Fruit fly (Drosophila melanogaster): ENCODE measurements around the gene Tmf.

The Tmf gene

dm6 chrX:6820703-6821102 is 23.4 kb upstream of the Tmf start, which contains the start of the genes Nf-YC and xit (continued):
- TF ChIP-seq az2 (GFP tag; optimal IDR thresholded peaks at IDR 0.05) = no peak
- 0 out of 2 replicates have a peak, but pooled peaks have one; percentile 39 for TF ChIP-seq ato (GFP tag; IDR thresholded peaks at IDR 0.05; ENCODE audit: partially characterized antibody)
- no peak for TF ChIP-seq CG3281 (GFP tag; optimal IDR thresholded peaks at IDR 0.05)
- no peak for TF ChIP-seq mld (GFP tag; IDR thresholded peaks at IDR 0.05; ENCODE audit: partially characterized antibody)
- TF ChIP-seq Nf-YC (tag; optimal IDR thresholded peaks at IDR 0.05) = no peak
- TF ChIP-seq CG34224 (GFP tag; IDR thresholded peaks at IDR 0.05; ENCODE audit: partially characterized antibody) = peak; percentile 63; the same call in 2 of the 3 replicates
- TF ChIP-seq tio (GFP tag; optimal IDR thresholded peaks at IDR 0.05) = no peak
- no peak for TF ChIP-seq wek (GFP tag; optimal IDR thresholded peaks at IDR 0.05)
- TF ChIP-seq Lhr (GFP tag; optimal IDR thresholded peaks at IDR 0.05) = no peak
- TF ChIP-seq seq (GFP tag; IDR thresholded peaks at IDR 0.05) = no peak
- no peak for TF ChIP-seq CG17912 (GFP tag; optimal IDR thresholded peaks at IDR 0.05)
- TF ChIP-seq pan (optimal IDR thresholded peaks at IDR 0.05) = no peak
- TF ChIP-seq pan (GFP tag; optimal IDR thresholded peaks at IDR 0.05 in 1 of 2, IDR thresholded peaks at IDR 0.05 in 1 of 2) = no peak
- no peak for TF ChIP-seq CG6854 (GFP tag; optimal IDR thresholded peaks at IDR 0.05)
- peak; percentile 13 for TF ChIP-seq CG13424 (tag; optimal IDR thresholded peaks at IDR 0.05)
- TF ChIP-seq ttk (GFP tag; IDR thresholded peaks at IDR 0.05) = no peak
- no peak for TF ChIP-seq CG14965 (GFP tag; optimal IDR thresholded peaks at IDR 0.05; ENCODE audit: borderline replicate concordance)
- no peak for TF ChIP-seq CG10462 (GFP tag; optimal IDR thresholded peaks at IDR 0.05)
- no peak for TF ChIP-seq ewg (GFP tag; optimal IDR thresholded peaks at IDR 0.05)
- TF ChIP-seq disco-r (GFP tag; optimal IDR thresholded peaks at IDR 0.05) = no peak
- no peak for TF ChIP-seq CG3726 (GFP tag; IDR thresholded peaks at IDR 0.05)
- peak; percentile 39 for TF ChIP-seq CG14710 (tag; optimal IDR thresholded peaks at IDR 0.05)
- no peak for TF ChIP-seq CG4282 (GFP tag; optimal IDR thresholded peaks at IDR 0.05)
- peak; percentile 70; the same call in 1 of the 4 replicates for TF ChIP-seq chinmo (GFP tag; IDR thresholded peaks at IDR 0.05; ENCODE audit: partially characterized antibody)
- TF ChIP-seq CG1832 (GFP tag; optimal IDR thresholded peaks at IDR 0.05) = no peak
- peak; percentile 36; the same call in 1 of the 2 replicates for TF ChIP-seq sna (GFP tag; IDR thresholded peaks at IDR 0.05; ENCODE audit: partially characterized antibody)
- TF ChIP-seq unc-4 (GFP tag; IDR thresholded peaks at IDR 0.05; ENCODE audit: partially characterized antibody) = peak; percentile 63
- no peak for TF ChIP-seq Usf (GFP tag; optimal IDR thresholded peaks at IDR 0.05)
- TF ChIP-seq fd96Cb (tag; optimal IDR thresholded peaks at IDR 0.05) = no peak
- peak; percentile 73 for TF ChIP-seq row (GFP tag; IDR thresholded peaks at IDR 0.05)
- TF ChIP-seq twi (tag; optimal IDR thresholded peaks at IDR 0.05) = no peak
- no peak for TF ChIP-seq NFAT (GFP tag; IDR thresholded peaks at IDR 0.05)
- TF ChIP-seq pb (GFP tag; optimal IDR thresholded peaks at IDR 0.05) = no peak
- no peak for TF ChIP-seq Asciz (GFP tag; optimal IDR thresholded peaks at IDR 0.05)
- no peak for TF ChIP-seq Nf-YA (GFP tag; IDR thresholded peaks at IDR 0.05)
- TF ChIP-seq vfl (GFP tag; optimal IDR thresholded peaks at IDR 0.05) = no peak
- TF ChIP-seq CG3838 (GFP tag; optimal IDR thresholded peaks at IDR 0.05) = no peak
- no peak for TF ChIP-seq ems (GFP tag; optimal IDR thresholded peaks at IDR 0.05)
- no peak for TF ChIP-seq D19B (GFP tag; optimal IDR thresholded peaks at IDR 0.05)
- 0 out of 2 replicates have a peak, but pooled peaks have one; percentile 23 for TF ChIP-seq sob (GFP tag; IDR thresholded peaks at IDR 0.05)
- TF ChIP-seq Ada2b (GFP tag; IDR thresholded peaks at IDR 0.05) = no peak
- TF ChIP-seq CG2875 (GFP tag; optimal IDR thresholded peaks at IDR 0.05) = no peak
- TF ChIP-seq CG32767 (GFP tag; IDR thresholded peaks at IDR 0.05) = no peak
- TF ChIP-seq ATbp (GFP tag; optimal IDR thresholded peaks at IDR 0.05) = no peak
- no peak for TF ChIP-seq rib (GFP tag; IDR thresholded peaks at IDR 0.05)
- TF ChIP-seq CG2129 (GFP tag; IDR thresholded peaks at IDR 0.05; ENCODE audit: partially characterized antibody) = no peak
- TF ChIP-seq CG11247 (GFP tag; IDR thresholded peaks at IDR 0.05) = no peak
- TF ChIP-seq CG1024 (GFP tag; IDR thresholded peaks at IDR 0.05) = 0 out of 2 replicates have a peak, but pooled peaks have one; percentile 9
- TF ChIP-seq h (optimal IDR thresholded peaks at IDR 0.05) = no peak
- no peak for TF ChIP-seq H2.0 (GFP tag; IDR thresholded peaks at IDR 0.05)
- TF ChIP-seq Lpt (GFP tag; optimal IDR thresholded peaks at IDR 0.05) = no peak

Measured in whole organism, embryonic.